Worm (Caenorhabditis elegans) whole organism, L1 larva: ENCODE results near the gene gpa-10.

ENCODE experiments used
- C16A3.4 ChIP-seq: fragments of 150-350 bp; optimal IDR thresholded peaks from 2 replicates; lab custom pipeline; 2014; ENCODE audit warnings: missing biosample characterization, missing genetic modification characterization
- C34B4.2 ChIP-seq: sonication (generic microtip); optimal IDR thresholded peaks from 2 replicates; lab custom pipeline; 2017; ENCODE audit warnings: mild to moderate bottlenecking, missing genetic modification characterization, missing compliant biosample characterization
- Y116A8C.19 ChIP-seq: sonication (generic microtip); optimal IDR thresholded peaks from 2 replicates; lab custom pipeline; 2016; ENCODE audit warnings: missing compliant biosample characterization, missing genetic modification characterization, borderline replicate concordance
- ceh-88 ChIP-seq: fragments of 200-800 bp; sonication (Bioruptor generic); IDR thresholded peaks from 2 replicates; pipeline ENCODE4 v1.3.6; 2022; ENCODE audit warnings: missing genetic modification characterization, missing compliant biosample characterization
- ceh-90 ChIP-seq: sonication (generic microtip); optimal IDR thresholded peaks from 2 replicates; lab custom pipeline; 2016; ENCODE audit warnings: missing genetic modification characterization, missing compliant biosample characterization
- dpl-1 ChIP-seq, 3 experiments: fragments of 150-350 bp in 2 of 3; sonication (generic microtip) in 1 of 3; optimal IDR thresholded peaks; 2 replicates each; lab custom pipeline; 2014 to 2017; ENCODE audit warnings: missing biosample characterization in 3 of 3, missing genetic modification characterization in 3 of 3, missing genetic modification reagents in 3 of 3
- dsc-1 ChIP-seq: sonication (generic microtip); optimal IDR thresholded peaks from 2 replicates; lab custom pipeline; 2016; ENCODE audit warnings: mild to moderate bottlenecking, missing genetic modification characterization, missing compliant biosample characterization
- efl-1 ChIP-seq, 4 experiments: fragments of 150-350 bp; optimal IDR thresholded peaks in 3 of 4; peaks in 1 of 4; 1 replicate in 1 of 4; 2 replicates in 3 of 4; lab custom pipeline; 2014; ENCODE audit warnings: missing biosample characterization in 2 of 4, missing genetic modification characterization in 2 of 4, missing genetic modification reagents in 2 of 4
- efl-3 ChIP-seq: fragments of 200-800 bp; sonication (Bioruptor generic); optimal IDR thresholded peaks from 2 replicates; lab custom pipeline; 2018; ENCODE audit warnings: mild to moderate bottlenecking, missing genetic modification characterization, missing compliant biosample characterization
- egl-27 ChIP-seq, 2 experiments: fragments of 150-350 bp in 1 of 2; sonication (generic microtip); optimal IDR thresholded peaks; 3 replicates each; lab custom pipeline; 2017 to 2018; ENCODE audit warnings: missing biosample characterization in 2 of 2, missing genetic modification characterization in 2 of 2, missing genetic modification reagents in 2 of 2
- ets-5 ChIP-seq: fragments of 200-800 bp; sonication (Bioruptor generic); IDR thresholded peaks from 2 replicates; pipeline ENCODE4 v1.3.6; 2022; ENCODE audit warnings: missing genetic modification characterization, missing compliant biosample characterization
- fkh-10 ChIP-seq: sonication (generic microtip); optimal IDR thresholded peaks from 2 replicates; lab custom pipeline; 2017; ENCODE audit warnings: missing biosample characterization, missing genetic modification reagents, missing genetic modification characterization
- fkh-4 ChIP-seq: sonication (generic microtip); optimal IDR thresholded peaks from 2 replicates; lab custom pipeline; 2016; ENCODE audit warnings: missing compliant biosample characterization, missing genetic modification characterization, borderline replicate concordance
- fkh-8 ChIP-seq: sonication (generic microtip); optimal IDR thresholded peaks from 2 replicates; lab custom pipeline; 2016; ENCODE audit warnings: mild to moderate bottlenecking, missing genetic modification characterization, missing compliant biosample characterization
- isw-1 ChIP-seq: fragments of 200-800 bp; sonication (Bioruptor generic); IDR thresholded peaks from 2 replicates; pipeline ENCODE4 v1.3.6; 2022; ENCODE audit warnings: missing genetic modification characterization, missing compliant biosample characterization
- lin-14 ChIP-seq: fragments of 200-800 bp; sonication (Bioruptor generic); optimal IDR thresholded peaks from 2 replicates; lab custom pipeline; 2018; ENCODE audit warnings: mild to moderate bottlenecking, missing genetic modification characterization, moderate library complexity, missing compliant biosample characterization
- lin-15B ChIP-seq: fragments of 150-350 bp; sonication (generic microtip); optimal IDR thresholded peaks from 3 replicates; lab custom pipeline; 2014; ENCODE audit warnings: missing biosample characterization, missing genetic modification characterization
- lin-35 ChIP-seq, 2 experiments: fragments of 150-350 bp; optimal IDR thresholded peaks; 2 replicates each; lab custom pipeline; 2014; ENCODE audit warnings: missing biosample characterization in 2 of 2, missing genetic modification characterization in 2 of 2, missing genetic modification reagents in 2 of 2
- lir-3 ChIP-seq: sonication (generic microtip); optimal IDR thresholded peaks from 2 replicates; lab custom pipeline; 2016; ENCODE audit warnings: mild to moderate bottlenecking, missing genetic modification characterization, moderate library complexity, missing compliant biosample characterization; ENCODE audit not compliant: poor library complexity
- lsy-2 ChIP-seq, 2 experiments: fragments of 150-350 bp; optimal IDR thresholded peaks; 2 replicates each; lab custom pipeline; 2014; ENCODE audit warnings: missing biosample characterization in 2 of 2, missing genetic modification characterization in 2 of 2
- mef-2 ChIP-seq: fragments of 150-350 bp; optimal IDR thresholded peaks from 2 replicates; lab custom pipeline; 2014; ENCODE audit warnings: missing biosample characterization, missing genetic modification characterization
- mep-1 ChIP-seq: fragments of 150-350 bp; optimal IDR thresholded peaks from 2 replicates; lab custom pipeline; 2014; ENCODE audit warnings: missing biosample characterization, missing genetic modification characterization
- nhr-11 ChIP-seq: fragments of 150-350 bp; optimal IDR thresholded peaks from 2 replicates; lab custom pipeline; 2014; ENCODE audit warnings: missing biosample characterization, missing genetic modification characterization
- nhr-19 ChIP-seq: fragments of 200-800 bp; sonication (Bioruptor generic); conservative IDR thresholded peaks from 2 replicates; pipeline ENCODE4 v1.3.6; 2022; ENCODE audit warnings: missing genetic modification characterization, missing compliant biosample characterization
- nhr-237 ChIP-seq: fragments of 150-350 bp; optimal IDR thresholded peaks from 2 replicates; lab custom pipeline; 2014; ENCODE audit warnings: missing biosample characterization, missing genetic modification characterization
- nhr-47 ChIP-seq: sonication (generic microtip); optimal IDR thresholded peaks from 2 replicates; lab custom pipeline; 2016; ENCODE audit warnings: mild to moderate bottlenecking, missing genetic modification characterization, moderate library complexity, missing compliant biosample characterization
- nhr-85 ChIP-seq: sonication (generic microtip); peaks from one replicate; lab custom pipeline; 2016; ENCODE audit warnings: missing genetic modification characterization, inconsistent platforms, missing compliant biosample characterization
- nhr-90 ChIP-seq: sonication (generic microtip); optimal IDR thresholded peaks from 2 replicates; lab custom pipeline; 2016; ENCODE audit warnings: mild to moderate bottlenecking, missing genetic modification characterization, missing compliant biosample characterization; ENCODE audit not compliant: poor library complexity
- rnt-1 ChIP-seq: sonication (generic microtip); optimal IDR thresholded peaks from 2 replicates; lab custom pipeline; 2016; ENCODE audit warnings: mild to moderate bottlenecking, missing genetic modification characterization, moderate library complexity, missing compliant biosample characterization
- snpc-4 ChIP-seq: fragments of 150-350 bp; optimal IDR thresholded peaks from 2 replicates; lab custom pipeline; 2014; ENCODE audit warnings: missing biosample characterization, missing genetic modification characterization
- sptf-1 ChIP-seq: fragments of 150-350 bp; optimal IDR thresholded peaks from 2 replicates; lab custom pipeline; 2014; ENCODE audit warnings: missing biosample characterization, missing genetic modification characterization
- tbx-2 ChIP-seq: sonication (generic microtip); optimal IDR thresholded peaks from 2 replicates; lab custom pipeline; 2016; ENCODE audit warnings: missing genetic modification characterization, missing compliant biosample characterization
- vab-15 ChIP-seq: sonication (generic microtip); optimal IDR thresholded peaks from 2 replicates; lab custom pipeline; 2017; ENCODE audit warnings: missing genotype, mild to moderate bottlenecking, missing genetic modification characterization, missing compliant biosample characterization
- zag-1 ChIP-seq: fragments of 150-350 bp; optimal IDR thresholded peaks from 2 replicates; lab custom pipeline; 2014; ENCODE audit warnings: missing biosample characterization, missing genetic modification characterization
- ztf-4 ChIP-seq: fragments of 150-350 bp; optimal IDR thresholded peaks from 2 replicates; lab custom pipeline; 2014; ENCODE audit warnings: missing biosample characterization, missing genetic modification characterization

gpa-10 gene

ce11 chrV:6854711-6855110 lies at the start of gene gpa-10:
Gene gpa-10 (minus strand): TSS chrV:6854811.
- TF ChIP-seq lir-3 (tag; lab: Kevin White, UChicago) (no peak), isw-1 (GFP tag; lab: Robert Waterston, UW) (no peak), sptf-1 (tag; lab: Kevin White, UChicago) (no peak), vab-15 (tag; lab: Kevin White, UChicago) (no peak), lin-35 (GFP tag; optimal IDR thresholded peaks at IDR 0.05; lab: Kevin White, UChicago) (no peak), nhr-237 (tag; lab: Kevin White, UChicago) (no peak), egl-27 (tag; optimal IDR thresholded peaks at IDR 0.05; lab: Kevin White, UChicago) (no peak)

ce11 chrV:6901943-6902549 lies 47.4 kb upstream of the gpa-10 start:
- TF ChIP-seq nhr-237 (tag; lab: Kevin White, UChicago) (no peak), fkh-4 (tag; lab: Kevin White, UChicago) (no peak), sptf-1 (tag; lab: Kevin White, UChicago) (no peak), ets-5 (GFP tag; lab: Robert Waterston, UW) (no peak), dsc-1 (tag; lab: Kevin White, UChicago) (no peak), tbx-2 (tag; lab: Kevin White, UChicago) (no peak), dpl-1 (GFP tag; optimal IDR thresholded peaks at IDR 0.05; lab: Kevin White, UChicago) (no peak), fkh-8 (no peak), efl-1 (optimal IDR thresholded peaks at IDR 0.05; lab: Kevin White, UChicago) (no peak), efl-1 (GFP tag; optimal IDR thresholded peaks at IDR 0.05 in 1 of 2; lab: Kevin White, UChicago) (no peak), rnt-1 (tag; lab: Kevin White, UChicago) (no peak), mef-2 (tag; lab: Kevin White, UChicago) (no peak), Y116A8C.19 (tag; lab: Kevin White, UChicago) (no peak), fkh-10 (GFP tag; lab: Kevin White, UChicago) (no peak), C34B4.2 (tag; lab: Kevin White, UChicago) (no peak), nhr-90 (tag; lab: Kevin White, UChicago) (no peak), nhr-85 (tag; lab: Kevin White, UChicago) (no peak), snpc-4 (tag; lab: Kevin White, UChicago) (no peak), ceh-90 (tag; lab: Kevin White, UChicago) (no peak), mep-1 (tag; lab: Kevin White, UChicago) (no peak)

- TF ChIP-seq isw-1 (GFP tag; lab: Robert Waterston, UW) (no peak), ceh-88 (GFP tag; lab: Robert Waterston, UW) (no peak), lsy-2 (tag; optimal IDR thresholded peaks at IDR 0.05; lab: Kevin White, UChicago) (no peak), rnt-1 (tag; lab: Kevin White, UChicago) (peak; percentile 16), lin-15B (tag; lab: Kevin White, UChicago) (no peak), ztf-4 (peak; percentile 7), C16A3.4 (tag; lab: Kevin White, UChicago) (no peak), zag-1 (no peak), nhr-11 (tag; lab: Kevin White, UChicago) (no peak), egl-27 (tag; optimal IDR thresholded peaks at IDR 0.05; lab: Kevin White, UChicago) (no peak)
Observed at ce11 chrV:6900814-6901592, 46.4 kb upstream of the gpa-10 start.

DNA sequence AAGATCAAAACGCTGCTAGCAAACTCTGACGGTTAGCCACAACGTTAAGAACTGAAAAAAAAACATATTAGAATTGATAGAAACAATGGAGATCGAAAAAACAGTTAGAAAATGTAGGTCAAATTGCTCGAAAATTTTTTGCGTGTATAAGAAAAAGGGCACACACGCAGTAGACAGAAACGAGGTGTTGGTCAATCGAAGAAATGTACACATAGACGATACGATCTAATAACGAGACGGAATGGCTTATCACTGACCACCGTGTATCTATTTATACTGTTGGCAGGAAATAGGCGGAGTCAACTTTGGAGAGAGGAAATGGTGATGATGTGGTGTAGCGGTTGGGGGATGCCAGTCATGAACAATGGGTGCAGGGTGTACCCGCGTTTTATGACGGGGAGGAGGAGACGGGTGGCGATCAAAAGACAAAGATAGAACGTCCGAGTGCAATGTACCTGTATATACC lies 45.6 kb upstream of the gpa-10 start, which contains the start of gene odc-1:
odc-1 (minus strand) TSS at position 51 of the 466 bp plus-strand sequence.
- no peak for TF ChIP-seq nhr-19
- no peak for TF ChIP-seq lin-14 (GFP tag; lab: Kevin White, UChicago)
- no peak for TF ChIP-seq efl-3 (GFP tag; lab: Kevin White, UChicago)
- no peak for TF ChIP-seq dsc-1 (tag; lab: Kevin White, UChicago)
- no peak for TF ChIP-seq ceh-88 (GFP tag; lab: Robert Waterston, UW)
- no peak for TF ChIP-seq nhr-47 (tag; lab: Kevin White, UChicago)
- TF ChIP-seq lin-35 (GFP tag; optimal IDR thresholded peaks at IDR 0.05; lab: Kevin White, UChicago): peak in 1 of 2 experiments; percentile 17
